Fruit fly (Drosophila melanogaster): ENCODE results near the gene ND-51.

Gene ND-51

dm6 chr2L:6050575-6050974, 12.0 kb downstream of the ND-51 start, which contains the start of gene CG9135 (continued):
- TF ChIP-seq nom (GFP tag; optimal IDR thresholded peaks at IDR 0.05) (no peak), Ets65A (GFP tag) (peak; percentile 53), HLH4C (GFP tag; IDR thresholded peaks at IDR 0.05; ENCODE audit: partially characterized antibody) (peak; percentile 99), CG15514 (GFP tag; optimal IDR thresholded peaks at IDR 0.05) (peak; percentile 58), CG2712 (tag; optimal IDR thresholded peaks at IDR 0.05) (peak; percentile 36), gcm2 (GFP tag; optimal IDR thresholded peaks at IDR 0.05) (no peak), slbo (GFP tag; IDR thresholded peaks at IDR 0.05) (0 out of 2 replicates have a peak, but pooled peaks have one; percentile 8), psq (GFP tag; optimal IDR thresholded peaks at IDR 0.05) (no peak), MESR4 (GFP tag; optimal IDR thresholded peaks at IDR 0.05) (peak; percentile 32), Deaf1 (tag; optimal IDR thresholded peaks at IDR 0.05) (no peak), CG14014 (GFP tag; IDR thresholded peaks at IDR 0.05) (no peak), CG1529 (GFP tag; optimal IDR thresholded peaks at IDR 0.05) (no peak), CG8478 (optimal IDR thresholded peaks at IDR 0.05) (no peak), ssp (GFP tag; IDR thresholded peaks at IDR 0.05) (peak; percentile 84), knrl (GFP tag; IDR thresholded peaks at IDR 0.05; ENCODE audit: partially characterized antibody) (peak; percentile 98), ttk (GFP tag; IDR thresholded peaks at IDR 0.05) (no peak), CG10979 (tag; optimal IDR thresholded peaks at IDR 0.05) (no peak), CG14710 (tag; optimal IDR thresholded peaks at IDR 0.05) (peak; percentile 88), CG1832 (GFP tag; optimal IDR thresholded peaks at IDR 0.05) (no peak), MBD-R2 (GFP tag; IDR thresholded peaks at IDR 0.05) (peak; percentile 79), Hmr (GFP tag; optimal IDR thresholded peaks at IDR 0.05) (no peak), CG6272 (GFP tag; IDR thresholded peaks at IDR 0.05) (peak; percentile 28; the same call in 1 of the 2 replicates), Lhr (GFP tag; optimal IDR thresholded peaks at IDR 0.05) (peak; percentile 56), Hr39 (optimal IDR thresholded peaks at IDR 0.05) (no peak), Meics (GFP tag; optimal IDR thresholded peaks at IDR 0.05) (no peak), Vsx1 (GFP tag; optimal IDR thresholded peaks at IDR 0.05) (no peak), CTCF (GFP tag; optimal IDR thresholded peaks at IDR 0.05) (peak; percentile 2), CG9797 (GFP tag; optimal IDR thresholded peaks at IDR 0.05) (peak; percentile 15), CG6791 (GFP tag; IDR thresholded peaks at IDR 0.05; ENCODE audit: partially characterized antibody) (peak; percentile 100), org-1 (GFP tag; optimal IDR thresholded peaks at IDR 0.05) (no peak), CG18619 (GFP tag; optimal IDR thresholded peaks at IDR 0.05) (no peak), Sry-δ (GFP tag; optimal IDR thresholded peaks at IDR 0.05) (peak; percentile 84), CG10274 (GFP tag; optimal IDR thresholded peaks at IDR 0.05) (no peak), sens (GFP tag) (no peak), CG2129 (GFP tag; IDR thresholded peaks at IDR 0.05; ENCODE audit: partially characterized antibody) (peak; percentile 90), CG34422 (GFP tag; IDR thresholded peaks at IDR 0.05) (peak; percentile 6; the same call in 1 of the 3 replicates), sna (GFP tag; IDR thresholded peaks at IDR 0.05; ENCODE audit: partially characterized antibody) (peak; percentile 98), Elba2 (GFP tag; optimal IDR thresholded peaks at IDR 0.05) (no peak), CG3281 (GFP tag; optimal IDR thresholded peaks at IDR 0.05) (no peak), Neu2 (GFP tag; optimal IDR thresholded peaks at IDR 0.05; ENCODE audit: borderline replicate concordance) (no peak), row (GFP tag; IDR thresholded peaks at IDR 0.05) (peak; percentile 59), CG17359 (tag; optimal IDR thresholded peaks at IDR 0.05) (no peak), CG8359 (GFP tag; optimal IDR thresholded peaks at IDR 0.05; ENCODE audit: borderline replicate concordance) (no peak), hbn (GFP tag; IDR thresholded peaks at IDR 0.05; ENCODE audit: partially characterized antibody) (peak; percentile 98), mld (GFP tag; IDR thresholded peaks at IDR 0.05; ENCODE audit: partially characterized antibody) (peak; percentile 99), CG31224 (GFP tag; IDR thresholded peaks at IDR 0.05) (no peak), insv (GFP tag; optimal IDR thresholded peaks at IDR 0.05) (no peak), en (GFP tag; optimal IDR thresholded peaks at IDR 0.05) (no peak), nerfin-2 (GFP tag; IDR thresholded peaks at IDR 0.05; ENCODE audit: partially characterized antibody) (peak; percentile 99), Rfx (GFP tag; IDR thresholded peaks at IDR 0.05) (peak; percentile 62), Asciz (GFP tag; optimal IDR thresholded peaks at IDR 0.05) (no peak)
